Worm (Caenorhabditis elegans): ENCODE data around the gene Y41D4B.15.

Y41D4B.15 gene

DNA sequence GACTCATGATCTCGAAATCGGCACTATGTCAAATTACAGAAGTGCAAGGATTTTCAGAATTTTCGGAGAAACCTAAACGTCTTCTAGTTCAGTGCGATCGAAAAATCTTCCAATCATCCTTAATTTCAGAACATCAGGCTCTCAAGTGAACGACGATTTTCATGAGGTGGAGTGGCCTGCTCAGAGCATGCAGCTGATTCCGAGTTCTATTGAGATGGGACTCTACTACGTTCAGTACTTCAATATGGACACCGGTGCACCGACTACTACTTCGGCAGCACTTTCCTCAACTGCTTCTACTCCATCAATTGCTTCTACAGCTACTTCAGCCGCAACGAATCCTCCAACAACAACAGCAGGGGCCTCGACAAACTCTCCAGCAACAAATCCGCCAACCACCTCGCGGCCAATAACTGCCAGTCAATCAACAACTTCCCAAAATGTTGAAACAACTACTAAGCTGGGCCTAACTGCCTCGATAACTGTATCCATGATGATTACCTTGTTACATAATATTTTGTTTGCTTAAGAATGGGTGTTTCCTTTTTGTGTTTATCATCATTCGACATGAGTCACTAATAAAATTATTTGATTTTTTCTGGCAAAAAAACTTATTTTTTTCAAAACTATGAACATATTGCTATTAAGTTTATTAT lies at the start of gene Y41D4B.15:
Y41D4B.15 (plus strand) TSS at position 606 of the 656 bp plus-strand sequence.
- TF ChIP-seq hnd-1 (tag; optimal IDR thresholded peaks at IDR 0.05): no peak
- no peak for TF ChIP-seq tbx-11 (GFP tag; IDR thresholded peaks at IDR 0.05)
- no peak for TF ChIP-seq hmbx-1 (tag; optimal IDR thresholded peaks at IDR 0.05)
- TF ChIP-seq ceh-36 (tag; optimal IDR thresholded peaks at IDR 0.05): no peak
- TF ChIP-seq aly-1 (tag; optimal IDR thresholded peaks at IDR 0.05): no peak
- TF ChIP-seq ama-1 (optimal IDR thresholded peaks at IDR 0.05): no peak
- no peak for TF ChIP-seq scrt-1 (GFP tag; IDR thresholded peaks at IDR 0.05)
- no peak for TF ChIP-seq B0310.2 (tag; optimal IDR thresholded peaks at IDR 0.05)
- no peak for TF ChIP-seq flt-1 (GFP tag; IDR thresholded peaks at IDR 0.05)

DNA sequence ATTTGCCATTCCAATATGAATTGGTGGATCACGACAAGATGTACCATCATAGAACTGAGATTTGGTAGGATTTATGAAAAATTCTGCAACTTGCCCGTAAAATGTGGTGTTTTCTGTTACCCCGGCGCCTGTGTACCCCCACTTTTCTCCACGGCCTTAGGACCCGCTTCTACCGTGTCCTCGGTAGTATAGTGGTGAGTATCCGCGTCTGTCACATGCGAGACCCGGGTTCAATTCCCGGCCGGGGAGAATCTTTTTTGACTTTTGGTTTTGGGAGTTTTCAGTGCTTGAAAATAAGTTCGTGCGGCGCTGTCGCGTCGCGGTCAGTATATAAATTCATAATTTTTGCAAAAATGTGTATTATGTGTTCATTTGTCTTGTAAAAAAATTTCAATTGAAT lies 49.5 kb upstream of the Y41D4B.15 start:
- peak; percentile 69 for TF ChIP-seq pes-1 (GFP tag; IDR thresholded peaks at IDR 0.05)
- no peak for TF ChIP-seq hnd-1 (tag; optimal IDR thresholded peaks at IDR 0.05)
- TF ChIP-seq hmbx-1 (tag; optimal IDR thresholded peaks at IDR 0.05): no peak
- 0 out of 2 replicates have a peak, but pooled peaks have one; percentile 56 for TF ChIP-seq scrt-1 (GFP tag; IDR thresholded peaks at IDR 0.05)
- TF ChIP-seq tbx-11 (GFP tag; IDR thresholded peaks at IDR 0.05): peak; percentile 72
- TF ChIP-seq ets-7 (tag; optimal IDR thresholded peaks at IDR 0.05): no peak
- peak; percentile 66; the same call in 1 of the 2 replicates for TF ChIP-seq sea-1 (GFP tag; conservative IDR thresholded peaks at IDR 0.05)
- peak; percentile 51 for TF ChIP-seq flt-1 (GFP tag; IDR thresholded peaks at IDR 0.05)
- TF ChIP-seq tra-4 (tag; optimal IDR thresholded peaks at IDR 0.05): no peak

DNA sequence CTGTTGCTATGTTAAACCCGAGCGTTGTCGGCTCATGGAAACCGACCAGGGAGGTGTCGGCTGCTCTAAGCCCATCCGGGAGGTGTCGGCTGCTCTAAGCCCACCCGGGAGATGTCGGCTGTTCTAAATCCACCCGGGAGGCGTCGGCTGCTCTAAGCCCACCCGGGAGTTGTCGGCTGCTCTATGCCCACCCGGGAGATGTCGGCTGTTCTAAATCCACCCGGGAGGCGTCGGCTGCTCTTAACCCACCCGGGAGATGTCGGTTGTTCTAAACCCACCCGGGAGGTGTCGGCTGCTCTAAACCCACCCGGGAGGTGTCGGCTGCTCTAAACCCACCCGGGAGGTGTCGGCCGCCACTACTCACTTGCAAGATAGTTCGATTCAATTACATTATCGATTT lies 48.0 kb upstream of the Y41D4B.15 start:
- TF ChIP-seq hmbx-1 (tag; optimal IDR thresholded peaks at IDR 0.05): no peak
- TF ChIP-seq flt-1 (GFP tag; IDR thresholded peaks at IDR 0.05): no peak
- no peak for TF ChIP-seq pes-1 (GFP tag; IDR thresholded peaks at IDR 0.05)

DNA sequence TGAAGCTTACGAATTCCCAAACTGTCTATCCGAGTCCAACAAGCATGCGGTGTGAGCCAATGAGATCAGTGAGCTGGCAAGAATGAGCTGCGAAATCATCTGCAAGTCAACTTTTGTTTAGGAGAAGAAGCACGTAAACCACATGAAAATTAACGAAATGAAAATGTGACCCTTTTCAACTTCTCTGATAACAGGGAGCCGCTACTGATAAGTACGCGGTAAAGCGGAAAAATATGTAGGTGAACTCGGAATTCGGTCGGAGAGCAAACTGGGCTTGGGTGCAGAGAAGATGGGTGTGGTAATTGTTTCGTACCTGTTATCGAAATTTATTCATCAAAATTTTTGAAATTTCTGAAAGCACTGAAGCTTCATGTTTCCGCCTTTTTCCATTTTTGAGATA lies 47.4 kb upstream of the Y41D4B.15 start, which contains the start of gene clec-172:
clec-172 (minus strand) TSS at position 101 of the 400 bp plus-strand sequence.
- TF ChIP-seq F13C5.2 (tag; optimal IDR thresholded peaks at IDR 0.05) (no peak), B0310.2 (tag; optimal IDR thresholded peaks at IDR 0.05) (no peak), tbx-37 (GFP tag; conservative IDR thresholded peaks at IDR 0.05) (no peak), ets-7 (tag; optimal IDR thresholded peaks at IDR 0.05) (no peak), pes-1 (GFP tag; IDR thresholded peaks at IDR 0.05) (no peak), hmg-4 (GFP tag; optimal IDR thresholded peaks at IDR 0.05) (no peak), aly-1 (tag; optimal IDR thresholded peaks at IDR 0.05) (no peak), flt-1 (GFP tag; IDR thresholded peaks at IDR 0.05) (no peak), ceh-13 (GFP tag; optimal IDR thresholded peaks at IDR 0.05) (no peak), hmbx-1 (tag; optimal IDR thresholded peaks at IDR 0.05) (no peak), ama-1 (optimal IDR thresholded peaks at IDR 0.05) (no peak), tbx-11 (GFP tag; IDR thresholded peaks at IDR 0.05) (no peak), ceh-36 (tag; optimal IDR thresholded peaks at IDR 0.05) (no peak), sea-1 (GFP tag; conservative IDR thresholded peaks at IDR 0.05) (no peak), hnd-1 (tag; optimal IDR thresholded peaks at IDR 0.05) (no peak), scrt-1 (GFP tag; IDR thresholded peaks at IDR 0.05) (no peak), tra-4 (tag; optimal IDR thresholded peaks at IDR 0.05) (no peak)

DNA sequence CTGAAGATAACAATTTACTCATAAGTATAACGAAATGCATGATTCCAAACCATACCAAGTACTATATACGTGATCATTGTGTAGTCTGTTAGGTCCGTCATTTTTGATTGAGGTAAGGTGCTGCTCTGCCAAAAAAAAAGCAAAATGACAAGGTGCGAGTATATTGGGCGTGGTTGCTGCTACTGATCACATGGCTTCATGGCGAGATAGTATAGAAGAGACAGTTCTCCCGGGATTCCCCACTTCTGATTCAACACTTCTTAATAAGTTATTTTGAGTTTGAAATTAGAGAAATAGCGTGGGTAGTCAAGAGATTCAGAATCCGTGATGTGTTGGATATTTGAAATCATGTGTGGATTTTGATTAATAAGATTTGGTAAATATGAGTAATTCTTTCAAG lies 42.7 kb upstream of the Y41D4B.15 start, which contains the start of gene K03H6.4:
K03H6.4 (minus strand) TSS at position 101 of the 400 bp plus-strand sequence.
- TF ChIP-seq ceh-13 (GFP tag; optimal IDR thresholded peaks at IDR 0.05): no peak
- TF ChIP-seq tbx-37 (GFP tag; conservative IDR thresholded peaks at IDR 0.05): no peak
- no peak for TF ChIP-seq tbx-11 (GFP tag; IDR thresholded peaks at IDR 0.05)

DNA sequence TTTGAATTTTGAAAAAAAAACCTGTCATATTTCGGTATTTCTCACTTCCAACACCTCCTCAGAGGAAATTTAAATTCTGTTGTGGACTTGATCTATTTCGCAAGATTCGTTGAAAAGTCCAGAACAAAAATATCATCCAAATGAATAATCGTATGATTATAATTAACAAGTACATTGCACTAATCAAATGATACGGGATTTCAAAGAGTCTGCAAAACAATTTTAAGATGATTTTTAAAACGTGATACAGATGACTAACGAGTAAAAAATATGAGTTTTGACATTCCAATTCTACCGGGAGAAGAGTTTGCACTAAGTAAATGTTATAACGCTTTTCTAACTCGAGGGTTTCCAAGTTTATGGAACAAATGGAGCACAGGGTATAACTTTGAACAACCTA lies 41.5 kb upstream of the Y41D4B.15 start:
- TF ChIP-seq aly-1 (tag; optimal IDR thresholded peaks at IDR 0.05) (no peak), tra-4 (tag; optimal IDR thresholded peaks at IDR 0.05) (no peak), scrt-1 (GFP tag; IDR thresholded peaks at IDR 0.05) (no peak), B0310.2 (tag; optimal IDR thresholded peaks at IDR 0.05) (no peak), pes-1 (GFP tag; IDR thresholded peaks at IDR 0.05) (no peak)

DNA sequence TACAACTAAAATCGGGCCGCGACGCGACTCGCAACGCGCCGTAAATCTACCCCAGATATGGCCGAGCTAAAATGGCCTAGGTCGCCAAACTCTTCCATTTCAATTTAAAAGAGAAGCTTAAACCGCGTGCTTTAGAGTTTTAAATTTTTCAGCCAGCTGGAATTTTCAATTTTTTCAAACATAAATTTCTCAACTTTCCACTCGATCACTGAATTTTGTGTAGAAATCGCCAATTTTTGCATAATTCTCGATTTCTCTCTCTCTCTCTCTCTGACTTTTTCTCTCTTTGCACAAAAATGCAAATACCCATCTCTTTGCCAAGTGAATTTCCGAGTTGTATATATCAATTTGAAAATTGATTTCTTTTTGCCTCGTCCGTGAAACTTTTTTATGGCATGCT lies 40.5 kb upstream of the Y41D4B.15 start, which contains the start of gene K03H6.1:
K03H6.1 (plus strand) TSS at position 301 of the 400 bp plus-strand sequence.
- TF ChIP-seq tra-4 (tag; optimal IDR thresholded peaks at IDR 0.05): no peak
- TF ChIP-seq hmg-4 (GFP tag; optimal IDR thresholded peaks at IDR 0.05): no peak
- TF ChIP-seq ceh-36 (tag; optimal IDR thresholded peaks at IDR 0.05): no peak
- TF ChIP-seq hnd-1 (tag; optimal IDR thresholded peaks at IDR 0.05): no peak
- TF ChIP-seq aly-1 (tag; optimal IDR thresholded peaks at IDR 0.05): no peak
- no peak for TF ChIP-seq scrt-1 (GFP tag; IDR thresholded peaks at IDR 0.05)
- no peak for TF ChIP-seq pes-1 (GFP tag; IDR thresholded peaks at IDR 0.05)
- no peak for TF ChIP-seq F13C5.2 (tag; optimal IDR thresholded peaks at IDR 0.05)
- TF ChIP-seq B0310.2 (tag; optimal IDR thresholded peaks at IDR 0.05): no peak

DNA sequence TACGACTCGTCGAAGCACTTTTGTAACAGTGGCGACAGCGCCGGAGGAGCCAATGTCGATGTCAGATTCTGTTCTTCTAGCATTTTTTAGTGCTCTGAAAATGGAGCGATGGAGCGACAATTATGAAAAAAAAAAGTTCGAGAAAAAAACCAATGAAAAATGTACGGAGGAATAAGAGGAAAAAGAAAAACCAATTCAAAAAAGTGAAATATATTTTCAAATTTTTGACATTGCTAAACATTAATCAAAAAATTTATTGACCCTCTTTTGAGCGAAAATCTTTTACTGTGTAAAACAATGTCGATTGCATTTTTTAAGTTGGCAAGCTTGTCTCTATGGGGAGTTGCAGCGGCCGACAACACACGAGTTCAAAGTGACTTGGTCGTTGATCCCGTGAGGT lies 27.6 kb upstream of the Y41D4B.15 start, which contains the start of gene K03H6.5:
K03H6.5 (minus strand) TSS at position 101 of the 400 bp plus-strand sequence.
- TF ChIP-seq pes-1 (GFP tag; IDR thresholded peaks at IDR 0.05): no peak
- no peak for TF ChIP-seq sea-1 (GFP tag; conservative IDR thresholded peaks at IDR 0.05)

DNA sequence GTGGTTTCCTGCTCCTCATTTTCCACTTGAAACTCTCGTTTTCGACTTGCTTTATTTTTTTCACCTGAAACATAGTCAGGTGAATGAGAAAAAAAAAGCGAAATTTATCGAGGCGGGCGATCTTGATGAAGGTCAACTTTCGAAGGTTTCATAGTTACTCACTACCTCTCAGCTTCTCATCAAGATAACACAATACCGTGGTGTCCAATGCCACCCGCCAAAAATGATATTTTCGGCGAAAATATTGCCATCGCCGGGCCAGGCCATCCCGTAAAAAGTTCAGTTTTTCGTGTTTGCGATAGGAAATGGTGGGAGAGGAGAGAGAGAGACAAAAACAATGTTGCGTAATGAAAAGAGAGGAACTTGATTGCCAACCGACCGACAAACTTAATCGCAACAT lies 16.8 kb upstream of the Y41D4B.15 start:
- TF ChIP-seq scrt-1 (GFP tag; IDR thresholded peaks at IDR 0.05) (no peak), ama-1 (optimal IDR thresholded peaks at IDR 0.05) (no peak), hmg-4 (GFP tag; optimal IDR thresholded peaks at IDR 0.05) (no peak), flt-1 (GFP tag; IDR thresholded peaks at IDR 0.05) (no peak), F13C5.2 (tag; optimal IDR thresholded peaks at IDR 0.05) (no peak), B0310.2 (tag; optimal IDR thresholded peaks at IDR 0.05) (no peak), hnd-1 (tag; optimal IDR thresholded peaks at IDR 0.05) (no peak), tbx-11 (GFP tag; IDR thresholded peaks at IDR 0.05) (no peak), tra-4 (tag; optimal IDR thresholded peaks at IDR 0.05) (no peak), sea-1 (GFP tag; conservative IDR thresholded peaks at IDR 0.05) (no peak), ceh-36 (tag; optimal IDR thresholded peaks at IDR 0.05) (no peak), pes-1 (GFP tag; IDR thresholded peaks at IDR 0.05) (no peak), ets-7 (tag; optimal IDR thresholded peaks at IDR 0.05) (no peak), aly-1 (tag; optimal IDR thresholded peaks at IDR 0.05) (no peak), tbx-37 (GFP tag; conservative IDR thresholded peaks at IDR 0.05) (no peak), ceh-13 (GFP tag; optimal IDR thresholded peaks at IDR 0.05) (no peak), hmbx-1 (tag; optimal IDR thresholded peaks at IDR 0.05) (no peak)

All from whole organism, early embryonic.